Worm (Caenorhabditis elegans) whole organism, L1 larva: Measurements from ENCODE around the gene tsn-1.

Experiments used
- ceh-82 ChIP-seq, 3 experiments: fragments of 150-350 bp in 1 of 3; sonication (generic microtip) in 2 of 3; optimal IDR thresholded peaks; 2 replicates each; lab custom pipeline; 2014 to 2017; ENCODE audit warnings: missing biosample characterization in 3 of 3, missing genetic modification characterization in 3 of 3
- ceh-90 ChIP-seq: sonication (generic microtip); optimal IDR thresholded peaks from 2 replicates; lab custom pipeline; 2016; ENCODE audit warnings: missing genetic modification characterization, missing compliant biosample characterization
- dsc-1 ChIP-seq: sonication (generic microtip); optimal IDR thresholded peaks from 2 replicates; lab custom pipeline; 2016; ENCODE audit warnings: mild to moderate bottlenecking, missing genetic modification characterization, missing compliant biosample characterization
- efl-1 ChIP-seq, 4 experiments: fragments of 150-350 bp; optimal IDR thresholded peaks in 3 of 4; peaks in 1 of 4; 1 replicate in 1 of 4; 2 replicates in 3 of 4; lab custom pipeline; 2014; ENCODE audit warnings: missing biosample characterization in 2 of 4, missing genetic modification characterization in 2 of 4, missing genetic modification reagents in 2 of 4
- elt-2 ChIP-seq: sonication (generic microtip); optimal IDR thresholded peaks from 2 replicates; lab custom pipeline; 2016; ENCODE audit warnings: missing genetic modification characterization, mild to moderate bottlenecking, inconsistent platforms, missing compliant biosample characterization, missing genetic modification reagents
- elt-3 ChIP-seq, 6 experiments: fragments of 150-350 bp in 1 of 6; sonication (generic microtip); optimal IDR thresholded peaks; 2 replicates each; lab custom pipeline; 2017 to 2018; ENCODE audit warnings: missing biosample characterization in 6 of 6, missing genetic modification characterization in 6 of 6, inconsistent platforms in 1 of 6
- fos-1 ChIP-seq: fragments of 150-350 bp; optimal IDR thresholded peaks from 2 replicates; lab custom pipeline; 2014; ENCODE audit warnings: missing biosample characterization, missing genetic modification characterization
- grh-1 ChIP-seq: fragments of 200-800 bp; sonication (Bioruptor generic); IDR thresholded peaks from 2 replicates; pipeline ENCODE4 v1.3.6; 2022; ENCODE audit warnings: missing genetic modification reagents, missing genetic modification characterization, missing compliant biosample characterization
- hpl-2 ChIP-seq: fragments of 150-350 bp; optimal IDR thresholded peaks from 2 replicates; lab custom pipeline; 2014; ENCODE audit warnings: missing biosample characterization, missing genetic modification reagents, missing genetic modification characterization
- lin-13 ChIP-seq: fragments of 150-350 bp; optimal IDR thresholded peaks from 2 replicates; lab custom pipeline; 2014; ENCODE audit warnings: missing biosample characterization, missing genetic modification reagents, missing genetic modification characterization
- lin-14 ChIP-seq: fragments of 200-800 bp; sonication (Bioruptor generic); optimal IDR thresholded peaks from 2 replicates; lab custom pipeline; 2018; ENCODE audit warnings: mild to moderate bottlenecking, missing genetic modification characterization, moderate library complexity, missing compliant biosample characterization
- lin-15B ChIP-seq: fragments of 150-350 bp; sonication (generic microtip); optimal IDR thresholded peaks from 3 replicates; lab custom pipeline; 2014; ENCODE audit warnings: missing biosample characterization, missing genetic modification characterization
- lin-35 ChIP-seq, 2 experiments: fragments of 150-350 bp; optimal IDR thresholded peaks; 2 replicates each; lab custom pipeline; 2014; ENCODE audit warnings: missing biosample characterization in 2 of 2, missing genetic modification characterization in 2 of 2, missing genetic modification reagents in 2 of 2
- lsy-2 ChIP-seq, 2 experiments: fragments of 150-350 bp; optimal IDR thresholded peaks; 2 replicates each; lab custom pipeline; 2014; ENCODE audit warnings: missing biosample characterization in 2 of 2, missing genetic modification characterization in 2 of 2
- mdl-1 ChIP-seq, 2 experiments: fragments of 150-350 bp; optimal IDR thresholded peaks; 2 replicates each; lab custom pipeline; 2014 to 2017; ENCODE audit warnings: missing biosample characterization in 2 of 2, missing genetic modification characterization in 2 of 2, inconsistent platforms in 1 of 2
- mef-2 ChIP-seq: fragments of 150-350 bp; optimal IDR thresholded peaks from 2 replicates; lab custom pipeline; 2014; ENCODE audit warnings: missing biosample characterization, missing genetic modification characterization
- mep-1 ChIP-seq: fragments of 150-350 bp; optimal IDR thresholded peaks from 2 replicates; lab custom pipeline; 2014; ENCODE audit warnings: missing biosample characterization, missing genetic modification characterization
- nhr-11 ChIP-seq: fragments of 150-350 bp; optimal IDR thresholded peaks from 2 replicates; lab custom pipeline; 2014; ENCODE audit warnings: missing biosample characterization, missing genetic modification characterization
- nhr-19 ChIP-seq: fragments of 200-800 bp; sonication (Bioruptor generic); conservative IDR thresholded peaks from 2 replicates; pipeline ENCODE4 v1.3.6; 2022; ENCODE audit warnings: missing genetic modification characterization, missing compliant biosample characterization
- nhr-20 ChIP-seq: sonication (generic microtip); optimal IDR thresholded peaks from 2 replicates; lab custom pipeline; 2016; ENCODE audit warnings: mild to moderate bottlenecking, missing genetic modification characterization, missing compliant biosample characterization
- nhr-47 ChIP-seq: sonication (generic microtip); optimal IDR thresholded peaks from 2 replicates; lab custom pipeline; 2016; ENCODE audit warnings: mild to moderate bottlenecking, missing genetic modification characterization, moderate library complexity, missing compliant biosample characterization
- nhr-71 ChIP-seq: sonication (generic microtip); optimal IDR thresholded peaks from 2 replicates; lab custom pipeline; 2016; ENCODE audit warnings: mild to moderate bottlenecking, missing genetic modification characterization, moderate library complexity, missing compliant biosample characterization
- nhr-77 ChIP-seq: fragments of 150-350 bp; optimal IDR thresholded peaks from 2 replicates; lab custom pipeline; 2014; ENCODE audit warnings: missing biosample characterization, missing genetic modification characterization
- nhr-85 ChIP-seq: sonication (generic microtip); peaks from one replicate; lab custom pipeline; 2016; ENCODE audit warnings: missing genetic modification characterization, inconsistent platforms, missing compliant biosample characterization
- nhr-90 ChIP-seq: sonication (generic microtip); optimal IDR thresholded peaks from 2 replicates; lab custom pipeline; 2016; ENCODE audit warnings: mild to moderate bottlenecking, missing genetic modification characterization, missing compliant biosample characterization; ENCODE audit not compliant: poor library complexity
- pqm-1 ChIP-seq: sonication (generic microtip); optimal IDR thresholded peaks from 3 replicates; lab custom pipeline; 2017; ENCODE audit warnings: missing biosample characterization, missing genetic modification characterization
- rnt-1 ChIP-seq: sonication (generic microtip); optimal IDR thresholded peaks from 2 replicates; lab custom pipeline; 2016; ENCODE audit warnings: mild to moderate bottlenecking, missing genetic modification characterization, moderate library complexity, missing compliant biosample characterization
- snu-23 ChIP-seq: sonication (generic microtip); optimal IDR thresholded peaks from 2 replicates; lab custom pipeline; 2016; ENCODE audit warnings: missing genetic modification characterization, missing compliant biosample characterization
- tbx-2 ChIP-seq: sonication (generic microtip); optimal IDR thresholded peaks from 2 replicates; lab custom pipeline; 2016; ENCODE audit warnings: missing genetic modification characterization, missing compliant biosample characterization
- tlp-1 ChIP-seq: fragments of 150-350 bp; optimal IDR thresholded peaks from 2 replicates; lab custom pipeline; 2014; ENCODE audit warnings: missing biosample characterization, missing genetic modification characterization
- unc-130 ChIP-seq: fragments of 150-350 bp; optimal IDR thresholded peaks from 2 replicates; lab custom pipeline; 2017; ENCODE audit warnings: missing biosample characterization, missing genetic modification characterization, inconsistent platforms
- unc-30 ChIP-seq: sonication (generic microtip); optimal IDR thresholded peaks from 2 replicates; lab custom pipeline; 2017; ENCODE audit warnings: missing biosample characterization, missing genetic modification characterization
- xbp-1 ChIP-seq: sonication (generic microtip); optimal IDR thresholded peaks from 2 replicates; lab custom pipeline; 2016; ENCODE audit warnings: missing genetic modification characterization, missing compliant biosample characterization
- zag-1 ChIP-seq: fragments of 150-350 bp; optimal IDR thresholded peaks from 2 replicates; lab custom pipeline; 2014; ENCODE audit warnings: missing biosample characterization, missing genetic modification characterization

tsn-1 gene

ce11 chrII:4747697-4748096 lies 41.1 kb downstream of the tsn-1 start:
- TF ChIP-seq nhr-71 (peak; percentile 21), lin-14 (GFP tag; lab: Kevin White, UChicago) (peak; percentile 8), grh-1 (GFP tag; lab: Robert Waterston, UW) (no peak), efl-1 (optimal IDR thresholded peaks at IDR 0.05; lab: Kevin White, UChicago) (no peak), efl-1 (GFP tag; optimal IDR thresholded peaks at IDR 0.05 in 1 of 2; lab: Kevin White, UChicago) (peak in 1 of 2 experiments; percentile 55), elt-3 (tag; optimal IDR thresholded peaks at IDR 0.05; lab: Kevin White, UChicago) (peak in 1 of 6 experiments; percentile 51), nhr-77 (tag; lab: Kevin White, UChicago) (no peak), nhr-85 (tag; lab: Kevin White, UChicago) (peak; percentile 71), lin-15B (no peak)

- TF ChIP-seq elt-2 (tag; lab: Kevin White, UChicago) (no peak), nhr-11 (tag; lab: Kevin White, UChicago) (no peak), nhr-71 (peak; percentile 56), snu-23 (GFP tag; lab: Kevin White, UChicago) (peak; percentile 6), dsc-1 (tag; lab: Kevin White, UChicago) (no peak), mdl-1 (tag; optimal IDR thresholded peaks at IDR 0.05; lab: Kevin White, UChicago) (peak in 1 of 2 experiments; percentile 48), fos-1 (tag; lab: Kevin White, UChicago) (no peak), nhr-19 (GFP tag; lab: Robert Waterston, UW) (peak; percentile 41), lin-14 (GFP tag; lab: Kevin White, UChicago) (peak; percentile 5), nhr-47 (no peak), efl-1 (optimal IDR thresholded peaks at IDR 0.05; lab: Kevin White, UChicago) (no peak), efl-1 (GFP tag; optimal IDR thresholded peaks at IDR 0.05 in 1 of 2; lab: Kevin White, UChicago) (peak in 1 of 2 experiments; percentile 93), unc-30 (tag; lab: Kevin White, UChicago) (no peak), unc-130 (tag; lab: Kevin White, UChicago) (peak; percentile 3), elt-3 (tag; optimal IDR thresholded peaks at IDR 0.05; lab: Kevin White, UChicago) (peak in 3 of 6 experiments; percentile 27 to 65 (median 46)), tbx-2 (tag; lab: Kevin White, UChicago) (peak; percentile 31), lin-35 (GFP tag; optimal IDR thresholded peaks at IDR 0.05; lab: Kevin White, UChicago) (peak in 1 of 2 experiments; percentile 14), nhr-85 (tag; lab: Kevin White, UChicago) (peak; percentile 87), mep-1 (tag; lab: Kevin White, UChicago) (peak; percentile 1), rnt-1 (tag; lab: Kevin White, UChicago) (no peak), nhr-20 (tag; lab: Kevin White, UChicago) (peak; percentile 61)
Measured at ce11 chrII:4748374-4748773, 41.8 kb downstream of the tsn-1 start.

ce11 chrII:4749581-4749980 lies 43.0 kb downstream of the tsn-1 start, which contains the start of gene F41C3.2:
Gene F41C3.2 (plus strand): TSS chrII:4749968.
- TF ChIP-seq hpl-2 (GFP tag; lab: Kevin White, UChicago) (no peak), nhr-47 (peak; percentile 26), nhr-85 (tag; lab: Kevin White, UChicago) (peak; percentile 83), rnt-1 (tag; lab: Kevin White, UChicago) (no peak), ceh-90 (no peak), ceh-82 (tag; optimal IDR thresholded peaks at IDR 0.05; lab: Kevin White, UChicago) (no peak), lin-13 (GFP tag; lab: Kevin White, UChicago) (no peak), lin-14 (GFP tag; lab: Kevin White, UChicago) (peak; percentile 17), nhr-90 (tag; lab: Kevin White, UChicago) (peak; percentile 56), mef-2 (tag; lab: Kevin White, UChicago) (no peak), elt-3 (tag; optimal IDR thresholded peaks at IDR 0.05; lab: Kevin White, UChicago) (peak in 3 of 6 experiments; percentile 18 to 83 (median 35)), nhr-71 (peak; percentile 22), grh-1 (GFP tag; lab: Robert Waterston, UW) (no peak), xbp-1 (tag; lab: Kevin White, UChicago) (no peak), snu-23 (GFP tag; lab: Kevin White, UChicago) (peak; percentile 6), zag-1 (tag; lab: Kevin White, UChicago) (no peak), lsy-2 (tag; optimal IDR thresholded peaks at IDR 0.05; lab: Kevin White, UChicago) (peak in 1 of 2 experiments; percentile 58), nhr-20 (tag; lab: Kevin White, UChicago) (peak; percentile 18), pqm-1 (tag; lab: Kevin White, UChicago) (no peak), tlp-1 (tag; lab: Kevin White, UChicago) (no peak)
